Fruit fly (Drosophila melanogaster) whole organism, pupa: ENCODE measurements around the gene MED18.

Source experiments
- CG10348 ChIP-seq: fragments of 200-800 bp; sonication (Bioruptor generic); IDR thresholded peaks from 2 replicates; pipeline ENCODE4 v1.3.6; 2022; ENCODE audit warnings: missing biosample characterization, missing genetic modification characterization
- CG12605 ChIP-seq: fragments of 200-800 bp; sonication (Bioruptor generic); IDR thresholded peaks from 2 replicates; pipeline ENCODE4 v1.3.6; 2022; ENCODE audit warnings: missing biosample characterization, missing genetic modification characterization
- CG13204 ChIP-seq: fragments of 200-800 bp; sonication (Bioruptor generic); optimal IDR thresholded peaks from 2 replicates; lab custom pipeline; 2018; ENCODE audit warnings: missing biosample characterization, mild to moderate bottlenecking, missing genetic modification characterization, moderate library complexity
- CG14655 ChIP-seq: fragments of 200-800 bp; sonication (Bioruptor generic); optimal IDR thresholded peaks from 3 replicates; lab custom pipeline; 2017; ENCODE audit warnings: mild to moderate bottlenecking, missing biosample characterization, missing genetic modification reagents, missing genetic modification characterization
- CG15710 ChIP-seq: fragments of 200-800 bp; sonication (Bioruptor generic); optimal IDR thresholded peaks from 2 replicates; lab custom pipeline; 2018; ENCODE audit warnings: missing biosample characterization, mild to moderate bottlenecking, missing genetic modification characterization, moderate library complexity
- CG17806 ChIP-seq: fragments of 200-800 bp; sonication (Bioruptor generic); optimal IDR thresholded peaks from 2 replicates; lab custom pipeline; 2018; ENCODE audit warnings: missing biosample characterization, mild to moderate bottlenecking, missing genetic modification characterization, moderate library complexity
- CG32121 ChIP-seq: fragments of 200-800 bp; sonication (Bioruptor generic); IDR thresholded peaks from 2 replicates; pipeline ENCODE4 v1.3.6; 2022; ENCODE audit warnings: missing biosample characterization, missing genetic modification characterization
- CG34367 ChIP-seq: fragments of 200-800 bp; sonication (Bioruptor generic); optimal IDR thresholded peaks from 2 replicates; lab custom pipeline; 2018; ENCODE audit warnings: missing biosample characterization, mild to moderate bottlenecking, missing genetic modification characterization
- CG4496 ChIP-seq: fragments of 200-800 bp; sonication (Bioruptor generic); IDR thresholded peaks from 3 replicates; pipeline ENCODE4 v1.3.6; 2022; ENCODE audit warnings: missing biosample characterization, missing genetic modification characterization
- CG8159 ChIP-seq: fragments of 200-800 bp; sonication (Bioruptor generic); optimal IDR thresholded peaks from 3 replicates; lab custom pipeline; 2018; ENCODE audit warnings: missing biosample characterization, mild to moderate bottlenecking, missing genetic modification characterization, moderate library complexity
- CG8301 ChIP-seq: fragments of 200-800 bp; sonication (Bioruptor generic); optimal IDR thresholded peaks from 2 replicates; lab custom pipeline; 2018; ENCODE audit warnings: missing biosample characterization, mild to moderate bottlenecking, missing genetic modification characterization
- CG9948 ChIP-seq: fragments of 200-800 bp; sonication (Bioruptor generic); optimal IDR thresholded peaks from 2 replicates; lab custom pipeline; 2018; ENCODE audit warnings: missing biosample characterization, mild to moderate bottlenecking, missing genetic modification characterization, moderate library complexity
- D1 ChIP-seq: fragments of 200-800 bp; sonication (Bioruptor generic); optimal IDR thresholded peaks from 2 replicates; lab custom pipeline; 2018; ENCODE audit warnings: missing biosample characterization, mild to moderate bottlenecking, missing genetic modification characterization, moderate library complexity
- EcR ChIP-seq: fragments of 200-800 bp; sonication (Bioruptor generic); optimal IDR thresholded peaks from 3 replicates; lab custom pipeline; 2019; ENCODE audit warnings: missing biosample characterization, missing genetic modification characterization, mild to moderate bottlenecking, moderate library complexity, missing genetic modification reagents
- Ets98B ChIP-seq: fragments of 200-800 bp; sonication (Bioruptor generic); IDR thresholded peaks from 2 replicates; pipeline ENCODE4 v1.3.6; 2022; ENCODE audit warnings: missing biosample characterization, missing genetic modification characterization
- Pif1A ChIP-seq: fragments of 200-800 bp; sonication (Bioruptor generic); optimal IDR thresholded peaks from 3 replicates; lab custom pipeline; 2016; ENCODE audit warnings: missing biosample characterization, missing genetic modification characterization
- Pif1B ChIP-seq: fragments of 200-800 bp; sonication (Bioruptor generic); optimal IDR thresholded peaks from 3 replicates; lab custom pipeline; 2016; ENCODE audit warnings: missing biosample characterization, missing genetic modification characterization
- Snoo ChIP-seq: fragments of 200-800 bp; sonication (Bioruptor generic); optimal IDR thresholded peaks from 3 replicates; lab custom pipeline; 2017; ENCODE audit warnings: missing biosample characterization, mild to moderate bottlenecking, missing genetic modification characterization, inconsistent platforms
- fd96Ca ChIP-seq: fragments of 200-800 bp; sonication (Bioruptor generic); IDR thresholded peaks from 3 replicates; pipeline ENCODE4 v1.3.6; 2022; ENCODE audit warnings: missing biosample characterization, missing genetic modification characterization
- gl ChIP-seq: fragments of 200-800 bp; sonication (Bioruptor generic); optimal IDR thresholded peaks from 2 replicates; lab custom pipeline; 2018; ENCODE audit warnings: missing biosample characterization, mild to moderate bottlenecking, missing genetic modification characterization
- rn ChIP-seq: fragments of 200-800 bp; sonication (Bioruptor generic); IDR thresholded peaks from 2 replicates; pipeline ENCODE4 v1.3.6; 2022; ENCODE audit warnings: missing biosample characterization, missing genetic modification characterization

MED18 gene

dm6 chrX:1865673-1866072, at the start of gene MED18, which contains the start of gene Gcna:
TSS of gene MED18 (plus strand) at chrX:1865909.
TSS of gene Gcna (minus strand) at chrX:1865835.
- TF ChIP-seq rn (GFP tag; lab: Robert Waterston, UW) (no peak), CG13204 (GFP tag; lab: Kevin White, UChicago) (no peak), Ets98B (GFP tag; lab: Robert Waterston, UW) (no peak), CG12605 (GFP tag; lab: Robert Waterston, UW) (no peak), CG8301 (tag; lab: Kevin White, UChicago) (no peak), CG10348 (GFP tag; lab: Robert Waterston, UW) (no peak)

- TF ChIP-seq D1 (tag; lab: Kevin White, UChicago), result no peak
- no peak for TF ChIP-seq CG12605 (GFP tag; lab: Robert Waterston, UW)
- no peak for TF ChIP-seq gl (tag; lab: Kevin White, UChicago)
- TF ChIP-seq CG14655 (GFP tag; lab: Kevin White, UChicago), result no peak
- no peak for TF ChIP-seq Ets98B (GFP tag; lab: Robert Waterston, UW)
- TF ChIP-seq CG8301 (tag; lab: Kevin White, UChicago), result no peak
- no peak for TF ChIP-seq Snoo
- no peak for TF ChIP-seq EcR
- no peak for TF ChIP-seq Pif1B (GFP tag; lab: Kevin White, UChicago)
- no peak for TF ChIP-seq CG9948 (tag; lab: Kevin White, UChicago)
- no peak for TF ChIP-seq CG10348 (GFP tag; lab: Robert Waterston, UW)
- TF ChIP-seq fd96Ca (GFP tag; lab: Robert Waterston, UW), result no peak
- no peak for TF ChIP-seq CG4496 (GFP tag; lab: Robert Waterston, UW)
- no peak for TF ChIP-seq CG13204 (GFP tag; lab: Kevin White, UChicago)
- no peak for TF ChIP-seq CG34367 (tag; lab: Kevin White, UChicago)
- no peak for TF ChIP-seq CG17806
- no peak for TF ChIP-seq rn (GFP tag; lab: Robert Waterston, UW)
These were observed 46.7 kb upstream of the MED18 start for dm6 chrX:1819026-1819425.

- TF ChIP-seq D1 (tag; lab: Kevin White, UChicago), result no peak
- TF ChIP-seq CG12605 (GFP tag; lab: Robert Waterston, UW), result no peak
- no peak for TF ChIP-seq CG15710 (tag; lab: Kevin White, UChicago)
- no peak for TF ChIP-seq CG10348 (GFP tag; lab: Robert Waterston, UW)
- no peak for TF ChIP-seq gl (tag; lab: Kevin White, UChicago)
- TF ChIP-seq EcR, result no peak
- no peak for TF ChIP-seq Ets98B (GFP tag; lab: Robert Waterston, UW)
- TF ChIP-seq CG9948 (tag; lab: Kevin White, UChicago), result no peak
- no peak for TF ChIP-seq CG4496 (GFP tag; lab: Robert Waterston, UW)
- no peak for TF ChIP-seq CG17806
- TF ChIP-seq CG34367 (tag; lab: Kevin White, UChicago), result no peak
- TF ChIP-seq fd96Ca (GFP tag; lab: Robert Waterston, UW), result no peak
- no peak for TF ChIP-seq CG14655 (GFP tag; lab: Kevin White, UChicago)
- TF ChIP-seq CG8159 (tag; lab: Kevin White, UChicago), result no peak
- no peak for TF ChIP-seq CG8301 (tag; lab: Kevin White, UChicago)
- no peak for TF ChIP-seq CG32121 (GFP tag; lab: Robert Waterston, UW)
- TF ChIP-seq rn (GFP tag; lab: Robert Waterston, UW), result no peak
- no peak for TF ChIP-seq CG13204 (GFP tag; lab: Kevin White, UChicago)
- no peak for TF ChIP-seq Snoo
- TF ChIP-seq Pif1A (GFP tag; lab: Kevin White, UChicago), result no peak
- TF ChIP-seq, all 21 proteins: peak for 0
These were observed 45.5 kb upstream of the MED18 start, which contains the start of gene CG14810 for dm6 chrX:1820241-1820640. TSS of gene CG14810 (minus strand) at chrX:1820341.

- TF ChIP-seq CG17806 (no peak), CG15710 (tag; lab: Kevin White, UChicago) (no peak), CG13204 (GFP tag; lab: Kevin White, UChicago) (no peak), CG34367 (tag; lab: Kevin White, UChicago) (no peak), gl (tag; lab: Kevin White, UChicago) (no peak), Snoo (no peak), CG32121 (GFP tag; lab: Robert Waterston, UW) (no peak), CG14655 (GFP tag; lab: Kevin White, UChicago) (no peak), EcR (no peak), fd96Ca (GFP tag; lab: Robert Waterston, UW) (no peak), Pif1B (GFP tag; lab: Kevin White, UChicago) (no peak), Ets98B (GFP tag; lab: Robert Waterston, UW) (no peak), Pif1A (GFP tag; lab: Kevin White, UChicago) (no peak), rn (GFP tag; lab: Robert Waterston, UW) (no peak), CG8301 (tag; lab: Kevin White, UChicago) (no peak), CG9948 (tag; lab: Kevin White, UChicago) (no peak), CG4496 (GFP tag; lab: Robert Waterston, UW) (no peak)
These were observed 44.7 kb upstream of the MED18 start for dm6 chrX:1821039-1821438.

- TF ChIP-seq CG4496 (GFP tag; lab: Robert Waterston, UW) (no peak), Ets98B (GFP tag; lab: Robert Waterston, UW) (no peak), D1 (tag; lab: Kevin White, UChicago) (no peak), CG15710 (tag; lab: Kevin White, UChicago) (no peak), CG17806 (no peak), Snoo (no peak), Pif1A (GFP tag; lab: Kevin White, UChicago) (no peak), EcR (no peak), CG12605 (GFP tag; lab: Robert Waterston, UW) (no peak)
- TF ChIP-seq, all 21 proteins: peak for 0
These were observed 43.4 kb upstream of the MED18 start, which contains the start of gene CG14811 for dm6 chrX:1822281-1822680. TSS of gene CG14811 (minus strand) at chrX:1822381.
